Fruit fly (Drosophila melanogaster) whole organism, prepupa: ENCODE results near the gene CG11560.

Experiments used
- CG10669 ChIP-seq: fragments of 200-800 bp; sonication (Bioruptor generic); optimal IDR thresholded peaks from 3 replicates; lab custom pipeline; 2018; ENCODE audit warnings: missing biosample characterization, mild to moderate bottlenecking, missing genetic modification characterization, moderate library complexity
- CG11294 ChIP-seq: fragments of 200-800 bp; sonication (Bioruptor generic); IDR thresholded peaks from 2 replicates; pipeline ENCODE4 v1.3.6; 2022; ENCODE audit warnings: missing biosample characterization, missing genetic modification characterization
- CG11762 ChIP-seq: fragments of 200-800 bp; sonication (Bioruptor generic); optimal IDR thresholded peaks from 3 replicates; lab custom pipeline; 2016; ENCODE audit warnings: missing biosample characterization, missing genetic modification characterization; ENCODE audit not compliant: insufficient read depth
- CG11902 ChIP-seq: fragments of 200-800 bp; sonication (Bioruptor generic); optimal IDR thresholded peaks from 3 replicates; lab custom pipeline; 2016; ENCODE audit warnings: missing biosample characterization, missing genetic modification characterization
- CG16779 ChIP-seq: fragments of 200-800 bp; sonication (Bioruptor generic); optimal IDR thresholded peaks from 3 replicates; lab custom pipeline; 2017; ENCODE audit warnings: missing biosample characterization, mild to moderate bottlenecking, missing genetic modification characterization
- CG3032 ChIP-seq: fragments of 200-800 bp; optimal IDR thresholded peaks from 2 replicates; lab custom pipeline; 2019; ENCODE audit warnings: missing biosample characterization, mild to moderate bottlenecking, missing genetic modification characterization, moderate library complexity
- CG31627 ChIP-seq: fragments of 200-800 bp; sonication (Bioruptor generic); optimal IDR thresholded peaks from 3 replicates; lab custom pipeline; 2016; ENCODE audit warnings: missing biosample characterization, missing genetic modification characterization
- CG32006 ChIP-seq: fragments of 200-800 bp; sonication (Bioruptor generic); optimal IDR thresholded peaks from 3 replicates; lab custom pipeline; 2017; ENCODE audit warnings: missing biosample characterization, mild to moderate bottlenecking, missing genetic modification characterization
- CG3919 ChIP-seq: fragments of 200-800 bp; sonication (Bioruptor generic); optimal IDR thresholded peaks from 3 replicates; lab custom pipeline; 2016; ENCODE audit warnings: missing biosample characterization, missing genetic modification characterization
- CG4318 ChIP-seq: fragments of 200-800 bp; sonication (Bioruptor generic); optimal IDR thresholded peaks from 3 replicates; lab custom pipeline; 2017; ENCODE audit warnings: missing biosample characterization, mild to moderate bottlenecking, missing genetic modification characterization
- CG6163 ChIP-seq: fragments of 200-800 bp; sonication (Bioruptor generic); IDR thresholded peaks from 3 replicates; pipeline ENCODE4 v1.3.6; 2022; ENCODE audit warnings: missing biosample characterization, missing genetic modification characterization
- CG6276 ChIP-seq: fragments of 200-800 bp; sonication (Bioruptor generic); optimal IDR thresholded peaks from 2 replicates; lab custom pipeline; 2017; ENCODE audit warnings: missing biosample characterization, mild to moderate bottlenecking, missing genetic modification characterization
- CG6792 ChIP-seq: fragments of 200-800 bp; sonication (Bioruptor generic); optimal IDR thresholded peaks from 3 replicates; lab custom pipeline; 2016; ENCODE audit warnings: missing biosample characterization, missing genetic modification characterization
- CG6808 ChIP-seq: fragments of 200-800 bp; sonication (Bioruptor generic); optimal IDR thresholded peaks from 3 replicates; lab custom pipeline; 2017; ENCODE audit warnings: missing biosample characterization, missing genetic modification characterization, mild to moderate bottlenecking, moderate library complexity, missing genetic modification reagents
- CG6854 ChIP-seq: fragments of 200-800 bp; sonication (Bioruptor generic); optimal IDR thresholded peaks from 2 replicates; lab custom pipeline; 2017; ENCODE audit warnings: missing biosample characterization, mild to moderate bottlenecking, missing genetic modification characterization
- CG7368 ChIP-seq: fragments of 200-800 bp; sonication (Bioruptor generic); optimal IDR thresholded peaks from 3 replicates; lab custom pipeline; 2016; ENCODE audit warnings: missing biosample characterization, missing genetic modification characterization
- CG8119 ChIP-seq: fragments of 200-800 bp; sonication (Bioruptor generic); IDR thresholded peaks from 3 replicates; pipeline ENCODE4 v1.3.6; 2022; ENCODE audit warnings: missing biosample characterization, missing genetic modification characterization
- CG8319 ChIP-seq: fragments of 200-800 bp; sonication (Bioruptor generic); optimal IDR thresholded peaks from 3 replicates; lab custom pipeline; 2016; ENCODE audit warnings: missing biosample characterization, missing genetic modification characterization
- CG8632 ChIP-seq: fragments of 200-800 bp; sonication (Bioruptor generic); optimal IDR thresholded peaks from 3 replicates; lab custom pipeline; 2016; ENCODE audit warnings: missing biosample characterization, missing genetic modification characterization
- Eip93F ChIP-seq: fragments of 200-800 bp; sonication (Bioruptor generic); optimal IDR thresholded peaks from 2 replicates; lab custom pipeline; 2016; ENCODE audit warnings: missing biosample characterization, mild to moderate bottlenecking, missing genetic modification characterization
- Ets96B ChIP-seq: fragments of 200-800 bp; optimal IDR thresholded peaks from 2 replicates; lab custom pipeline; 2019; ENCODE audit warnings: missing biosample characterization, mild to moderate bottlenecking, missing genetic modification characterization, moderate library complexity
- Hr38 ChIP-seq: sonication (Bioruptor generic); optimal IDR thresholded peaks from 2 replicates; lab custom pipeline; 2016; ENCODE audit warnings: missing biosample characterization, missing genetic modification characterization
- Hr39 ChIP-seq: fragments of 200-800 bp; sonication (Bioruptor generic); optimal IDR thresholded peaks from 2 replicates; lab custom pipeline; 2016; ENCODE audit warnings: missing biosample characterization, missing genetic modification characterization
- Hr4 ChIP-seq: fragments of 200-800 bp; sonication (Bioruptor generic); optimal IDR thresholded peaks from 3 replicates; lab custom pipeline; 2016; ENCODE audit warnings: missing biosample characterization, missing genetic modification characterization
- Lpt ChIP-seq: fragments of 200-800 bp; sonication (Bioruptor generic); optimal IDR thresholded peaks from 3 replicates; lab custom pipeline; 2016; ENCODE audit warnings: missing biosample characterization, missing genetic modification characterization
- Met ChIP-seq: fragments of 200-800 bp; sonication (Bioruptor generic); optimal IDR thresholded peaks from 3 replicates; lab custom pipeline; 2016; ENCODE audit warnings: missing biosample characterization, missing genetic modification characterization
- OdsH ChIP-seq: fragments of 200-800 bp; sonication (Bioruptor generic); optimal IDR thresholded peaks from 3 replicates; lab custom pipeline; 2016; ENCODE audit warnings: missing biosample characterization, missing genetic modification characterization
- Smox ChIP-seq: fragments of 200-800 bp; sonication (Bioruptor generic); optimal IDR thresholded peaks from 3 replicates; lab custom pipeline; 2016; ENCODE audit warnings: missing biosample characterization, missing genetic modification characterization
- Sox102F ChIP-seq: fragments of 200-800 bp; sonication (Bioruptor generic); optimal IDR thresholded peaks from 2 replicates; lab custom pipeline; 2016; ENCODE audit warnings: missing biosample characterization, mild to moderate bottlenecking, missing genetic modification characterization
- Sox14 ChIP-seq: fragments of 200-800 bp; sonication (Bioruptor generic); optimal IDR thresholded peaks from 3 replicates; lab custom pipeline; 2016; ENCODE audit warnings: missing biosample characterization, missing genetic modification characterization
- acj6 ChIP-seq: fragments of 200-800 bp; sonication (Bioruptor generic); optimal IDR thresholded peaks from 3 replicates; lab custom pipeline; 2016; ENCODE audit warnings: missing biosample characterization, missing genetic modification characterization
- cyc ChIP-seq: fragments of 200-800 bp; sonication (Bioruptor generic); optimal IDR thresholded peaks from 3 replicates; lab custom pipeline; 2016; ENCODE audit warnings: missing biosample characterization, missing genetic modification characterization
- dac ChIP-seq: fragments of 200-800 bp; sonication (Bioruptor generic); optimal IDR thresholded peaks from 2 replicates; lab custom pipeline; 2017; ENCODE audit warnings: missing biosample characterization, mild to moderate bottlenecking, missing genetic modification characterization
- dsx ChIP-seq: fragments of 200-800 bp; optimal IDR thresholded peaks from 3 replicates; lab custom pipeline; 2019; ENCODE audit warnings: missing biosample characterization, mild to moderate bottlenecking, missing genetic modification characterization, moderate library complexity; ENCODE audit not compliant: poor library complexity, severe bottlenecking
- eg ChIP-seq: fragments of 200-800 bp; sonication (Bioruptor generic); IDR thresholded peaks from 3 replicates; pipeline ENCODE4 v1.3.6; 2022; ENCODE audit warnings: missing biosample characterization, missing genetic modification characterization
- esn ChIP-seq: fragments of 200-800 bp; sonication (Bioruptor generic); optimal IDR thresholded peaks from 2 replicates; lab custom pipeline; 2016; ENCODE audit warnings: missing biosample characterization, mild to moderate bottlenecking, missing genetic modification characterization, moderate library complexity
- fd59A ChIP-seq: fragments of 200-800 bp; sonication (Bioruptor generic); optimal IDR thresholded peaks from 2 replicates; lab custom pipeline; 2017; ENCODE audit warnings: missing biosample characterization, mild to moderate bottlenecking, missing genetic modification characterization, missing genetic modification reagents
- fkh ChIP-seq: fragments of 200-800 bp; sonication (Bioruptor generic); optimal IDR thresholded peaks from 3 replicates; lab custom pipeline; 2017; ENCODE audit warnings: missing biosample characterization, mild to moderate bottlenecking, missing genetic modification characterization, moderate library complexity
- lz ChIP-seq: fragments of 200-800 bp; sonication (Bioruptor generic); optimal IDR thresholded peaks from 3 replicates; lab custom pipeline; 2016; ENCODE audit warnings: missing biosample characterization, missing genetic modification characterization
- net ChIP-seq: fragments of 200-800 bp; sonication (Bioruptor generic); optimal IDR thresholded peaks from 3 replicates; lab custom pipeline; 2016; ENCODE audit warnings: missing biosample characterization, missing genetic modification characterization
- salr ChIP-seq, 2 experiments: fragments of 200-800 bp; sonication (Bioruptor generic); optimal IDR thresholded peaks; 3 replicates each; lab custom pipeline; 2016 to 2018; ENCODE audit warnings: missing biosample characterization in 2 of 2, missing genetic modification characterization in 2 of 2, mild to moderate bottlenecking in 1 of 2
- spab ChIP-seq: fragments of 200-800 bp; sonication (Bioruptor generic); optimal IDR thresholded peaks from 2 replicates; lab custom pipeline; 2017; ENCODE audit warnings: missing biosample characterization, mild to moderate bottlenecking, missing genetic modification characterization, missing genetic modification reagents
- ss ChIP-seq, 2 experiments: fragments of 200-800 bp; sonication (Bioruptor generic); optimal IDR thresholded peaks; 2 replicates in 1 of 2; 3 replicates in 1 of 2; lab custom pipeline; 2017 to 2018; ENCODE audit warnings: mild to moderate bottlenecking in 2 of 2, missing biosample characterization in 2 of 2, missing genetic modification characterization in 2 of 2, moderate library complexity in 1 of 2
- vri ChIP-seq: fragments of 200-800 bp; sonication (Bioruptor generic); optimal IDR thresholded peaks from 3 replicates; lab custom pipeline; 2016; ENCODE audit warnings: missing biosample characterization, mild to moderate bottlenecking, missing genetic modification characterization

CG11560 gene

DNA sequence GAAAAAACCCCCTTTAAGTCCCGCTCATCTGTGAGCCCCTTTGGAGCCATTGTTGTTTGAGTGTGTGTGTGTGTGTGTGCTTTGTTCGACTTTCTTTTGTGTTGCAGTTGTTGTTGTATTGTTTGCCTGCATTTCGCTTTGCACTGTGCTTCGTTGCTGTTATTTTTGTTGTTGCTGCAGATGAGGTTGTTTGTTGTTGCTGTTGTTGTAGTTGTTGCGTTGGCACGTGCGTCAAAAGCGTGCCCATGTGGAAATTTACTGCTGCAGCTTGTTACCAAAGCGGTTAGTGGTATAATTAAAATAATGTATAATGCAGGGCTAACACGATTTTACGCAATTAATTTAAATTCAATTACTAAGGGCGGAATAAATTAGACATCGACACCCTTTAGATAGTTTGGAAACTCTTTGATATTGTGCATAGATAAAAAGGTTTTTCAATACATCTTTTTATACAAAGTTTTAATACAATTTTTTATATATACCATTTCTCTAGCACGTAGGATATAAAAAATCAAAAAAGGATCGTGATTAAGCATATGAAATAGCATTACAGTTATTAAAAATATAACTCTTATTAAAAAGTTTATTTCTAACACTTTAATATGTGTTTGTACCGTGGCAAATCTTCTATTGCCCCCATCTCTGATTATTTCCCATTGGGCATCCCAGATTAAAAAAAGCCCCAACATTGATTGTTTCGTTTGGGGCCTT is 29.5 kb upstream of the CG11560 start (continued):
- peak; percentile 58 for TF ChIP-seq Smox (GFP tag; lab: Kevin White, UChicago)
- peak; percentile 46 for TF ChIP-seq OdsH (GFP tag; lab: Kevin White, UChicago)
- TF ChIP-seq Lpt (GFP tag; lab: Kevin White, UChicago) = peak; percentile 0
- TF ChIP-seq ss (GFP tag; optimal IDR thresholded peaks at IDR 0.05; lab: Kevin White, UChicago) = no peak
- TF ChIP-seq Hr4 (GFP tag; lab: Kevin White, UChicago) = no peak
- TF ChIP-seq dsx = no peak
- peak in 1 of 2 experiments; percentile 18 for TF ChIP-seq salr (GFP tag; optimal IDR thresholded peaks at IDR 0.05; lab: Kevin White, UChicago)
- TF ChIP-seq CG6276 (GFP tag; lab: Kevin White, UChicago) = peak; percentile 44
- no peak for TF ChIP-seq CG8119 (GFP tag; lab: Robert Waterston, UW)
- peak; percentile 28 for TF ChIP-seq net (GFP tag; lab: Kevin White, UChicago)
- peak; percentile 39 for TF ChIP-seq lz
- peak; percentile 32 for TF ChIP-seq CG6808 (GFP tag; lab: Kevin White, UChicago)
- TF ChIP-seq fkh (GFP tag; lab: Kevin White, UChicago) = peak; percentile 23
- no peak for TF ChIP-seq CG16779 (tag; lab: Kevin White, UChicago)
- no peak for TF ChIP-seq Hr38
- no peak for TF ChIP-seq spab
- TF ChIP-seq CG11762 (GFP tag; lab: Kevin White, UChicago) = peak; percentile 12
- peak; percentile 29 for TF ChIP-seq vri
- TF ChIP-seq Eip93F (GFP tag; lab: Kevin White, UChicago) = no peak
- TF ChIP-seq fd59A (GFP tag; lab: Kevin White, UChicago) = peak; percentile 1
- peak; percentile 32 for TF ChIP-seq cyc
- TF ChIP-seq esn (GFP tag; lab: Kevin White, UChicago) = peak; percentile 74
- no peak for TF ChIP-seq dac (GFP tag; lab: Kevin White, UChicago)
- TF ChIP-seq CG31627 = peak; percentile 53
- peak; percentile 79 for TF ChIP-seq Met (GFP tag; lab: Kevin White, UChicago)

- TF ChIP-seq dsx (no peak), eg (GFP tag; lab: Robert Waterston, UW) (peak; percentile 73), CG4318 (GFP tag; lab: Kevin White, UChicago) (no peak), ss (GFP tag; optimal IDR thresholded peaks at IDR 0.05; lab: Kevin White, UChicago) (no peak), Hr38 (no peak), salr (GFP tag; optimal IDR thresholded peaks at IDR 0.05; lab: Kevin White, UChicago) (peak in 1 of 2 experiments; percentile 6), CG8632 (peak; percentile 2), CG3919 (peak; percentile 19), CG6792 (GFP tag; lab: Kevin White, UChicago) (no peak), CG8319 (GFP tag; lab: Kevin White, UChicago) (no peak), CG3032 (tag; lab: Kevin White, UChicago) (peak; percentile 15), CG16779 (tag; lab: Kevin White, UChicago) (no peak), CG10669 (GFP tag; lab: Kevin White, UChicago) (no peak), CG32006 (GFP tag; lab: Kevin White, UChicago) (peak; percentile 66), Sox14 (GFP tag; lab: Kevin White, UChicago) (no peak), spab (no peak), CG8119 (GFP tag; lab: Robert Waterston, UW) (peak; percentile 49; the same call in 2 of the 3 replicates), CG6854 (GFP tag; lab: Kevin White, UChicago) (no peak), lz (peak; percentile 12), acj6 (GFP tag; lab: Kevin White, UChicago) (peak; percentile 19), Lpt (GFP tag; lab: Kevin White, UChicago) (peak; percentile 12), Ets96B (tag; lab: Kevin White, UChicago) (no peak), Smox (GFP tag; lab: Kevin White, UChicago) (peak; percentile 14), Sox102F (peak; percentile 38), net (GFP tag; lab: Kevin White, UChicago) (peak; percentile 18), CG11294 (GFP tag; lab: Robert Waterston, UW) (peak; percentile 56; the same call in 1 of the 2 replicates), CG11762 (GFP tag; lab: Kevin White, UChicago) (no peak), CG6163 (GFP tag; lab: Robert Waterston, UW) (0 out of 3 replicates have a peak, but pooled peaks have one; percentile 32), cyc (no peak), CG11902 (GFP tag; lab: Kevin White, UChicago) (no peak), Hr39 (GFP tag; lab: Kevin White, UChicago) (peak; percentile 22), Met (GFP tag; lab: Kevin White, UChicago) (peak; percentile 22), CG7368 (no peak), esn (GFP tag; lab: Kevin White, UChicago) (peak; percentile 11)
Measured at dm6 chr3L:12090898-12091685, 28.7 kb upstream of the CG11560 start.
